Worm (Caenorhabditis elegans) whole organism, L4/young adult: ENCODE measurements around the gene prp-18.

ENCODE experiments used
- W03F9.2 ChIP-seq: fragments of 150-350 bp; optimal IDR thresholded peaks from 2 replicates; lab custom pipeline; 2014; ENCODE audit warnings: missing biosample characterization, missing genetic modification characterization
- dao-5 ChIP-seq: sonication (generic microtip); optimal IDR thresholded peaks from 2 replicates; lab custom pipeline; 2016; ENCODE audit warnings: missing genotype, missing genetic modification characterization, moderate library complexity, missing compliant biosample characterization
- him-1 ChIP-seq: sonication (generic microtip); optimal IDR thresholded peaks from 2 replicates; lab custom pipeline; 2016; ENCODE audit warnings: missing genotype, missing genetic modification reagents, missing genetic modification characterization, missing compliant biosample characterization

- TF ChIP-seq W03F9.2 (tag; lab: Kevin White, UChicago) (no peak), him-1 (no peak), dao-5 (tag; lab: Kevin White, UChicago) (no peak)
Measured at ce11 chrIV:9850931-9851330, 33.3 kb downstream of the prp-18 start, which contains the start of gene ssp-10.
